Fruit fly (Drosophila melanogaster): ENCODE measurements around the gene Kots.
A peak's percentile ranks its signal among the peaks of the same experiment; 100 is the strongest.

Kots gene

DNA sequence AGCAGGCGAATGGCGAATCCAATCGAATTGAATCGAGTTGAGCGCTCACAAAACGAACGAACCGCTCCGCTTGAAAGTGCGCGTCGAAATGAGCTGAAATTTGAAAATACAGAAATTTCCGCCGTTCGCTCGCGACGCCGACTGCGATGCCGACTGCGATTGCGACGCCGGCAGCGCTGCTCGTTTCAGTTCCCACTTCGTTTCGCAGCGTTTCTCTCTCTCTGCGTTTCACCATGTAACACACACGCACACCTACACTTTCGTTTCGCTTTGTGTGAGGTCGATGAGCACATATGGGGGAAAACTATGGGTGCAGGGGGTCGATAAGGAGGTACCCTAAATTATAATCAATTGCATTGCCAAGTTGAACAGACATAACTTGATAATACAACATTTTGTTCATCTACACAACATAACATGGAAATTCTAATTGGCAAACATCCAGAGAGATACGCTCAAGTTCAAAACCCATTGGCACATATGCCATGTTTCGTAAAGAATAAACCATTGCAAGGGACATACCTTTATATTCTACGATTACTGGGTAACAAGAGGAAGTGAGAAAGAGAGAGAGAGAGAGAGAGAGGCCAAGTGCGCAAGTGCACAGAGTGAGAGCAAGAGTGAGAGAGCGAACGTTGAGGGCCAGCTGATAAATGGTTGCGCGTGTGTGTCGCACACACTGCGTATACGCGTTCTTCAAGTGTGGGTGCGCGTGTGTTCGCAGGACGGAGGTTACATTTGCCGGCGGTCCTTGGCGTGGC is 19.5 kb upstream of the Kots start (continued):
- TF ChIP-seq Opbp (GFP tag; IDR thresholded peaks at IDR 0.05; ENCODE audit: partially characterized antibody) = peak; percentile 51; the same call in 1 of the 3 replicates
- TF ChIP-seq CG8924 (tag; optimal IDR thresholded peaks at IDR 0.05) = peak; percentile 95
- peak; percentile 77 for TF ChIP-seq GATAe (GFP tag; conservative IDR thresholded peaks at IDR 0.05)
- peak; percentile 86 for TF ChIP-seq jing (GFP tag; optimal IDR thresholded peaks at IDR 0.05)
- peak; percentile 97 for TF ChIP-seq CG18599 (GFP tag; optimal IDR thresholded peaks at IDR 0.05)
- peak; percentile 87 for TF ChIP-seq da (GFP tag; optimal IDR thresholded peaks at IDR 0.05)
- no peak for TF ChIP-seq Dref (GFP tag; IDR thresholded peaks at IDR 0.05)
- TF ChIP-seq CG10654 (GFP tag; optimal IDR thresholded peaks at IDR 0.05) = peak; percentile 92
- peak; percentile 84 for TF ChIP-seq CG2202 (tag; optimal IDR thresholded peaks at IDR 0.05)
- peak; percentile 91 for TF ChIP-seq CG1233 (GFP tag; optimal IDR thresholded peaks at IDR 0.05)
- TF ChIP-seq stc (GFP tag; IDR thresholded peaks at IDR 0.05) = peak; percentile 80
- TF ChIP-seq H2.0 (GFP tag; IDR thresholded peaks at IDR 0.05) = peak; percentile 82
- peak; percentile 50 for TF ChIP-seq CG7745 (tag; optimal IDR thresholded peaks at IDR 0.05)
- no peak for TF ChIP-seq BEAF-32 (GFP tag; optimal IDR thresholded peaks at IDR 0.05)
- peak; percentile 62 for TF ChIP-seq Nf-YA (GFP tag; IDR thresholded peaks at IDR 0.05)
- peak; percentile 66 for TF ChIP-seq grn (GFP tag; optimal IDR thresholded peaks at IDR 0.05)
- TF ChIP-seq zen2 (GFP tag; IDR thresholded peaks at IDR 0.05; ENCODE audit: partially characterized antibody) = peak; percentile 56; the same call in 2 of the 3 replicates
- TF ChIP-seq CG4360 (GFP tag; IDR thresholded peaks at IDR 0.05) = 0 out of 2 replicates have a peak, but pooled peaks have one; percentile 27
- TF ChIP-seq tup (GFP tag; optimal IDR thresholded peaks at IDR 0.05) = peak; percentile 76
- no peak for TF ChIP-seq Lim3 (GFP tag; IDR thresholded peaks at IDR 0.05)
- TF ChIP-seq hth (optimal IDR thresholded peaks at IDR 0.05) = no peak
- TF ChIP-seq zen (tag; optimal IDR thresholded peaks at IDR 0.05) = peak; percentile 82
- TF ChIP-seq CG17359 (tag; optimal IDR thresholded peaks at IDR 0.05) = peak; percentile 92
- TF ChIP-seq Dp (GFP tag; optimal IDR thresholded peaks at IDR 0.05) = peak; percentile 11
- TF ChIP-seq CG5245 (GFP tag; optimal IDR thresholded peaks at IDR 0.05) = peak; percentile 85
- TF ChIP-seq CG18011 (GFP tag; optimal IDR thresholded peaks at IDR 0.05) = peak; percentile 81
- peak; percentile 83 for TF ChIP-seq CG7357 (GFP tag; IDR thresholded peaks at IDR 0.05)
- TF ChIP-seq Pdp1 (GFP tag; optimal IDR thresholded peaks at IDR 0.05) = peak; percentile 89 to 94
- no peak for TF ChIP-seq Sin3A (optimal IDR thresholded peaks at IDR 0.05)
- TF ChIP-seq dm (GFP tag; optimal IDR thresholded peaks at IDR 0.05) = peak; percentile 88
- TF ChIP-seq Dfd (GFP tag; optimal IDR thresholded peaks at IDR 0.05) = no peak
- TF ChIP-seq CG2875 (GFP tag; optimal IDR thresholded peaks at IDR 0.05) = peak; percentile 84
- TF ChIP-seq CG34224 (GFP tag; IDR thresholded peaks at IDR 0.05; ENCODE audit: partially characterized antibody) = peak; percentile 58; the same call in 1 of the 3 replicates
- TF ChIP-seq NK7.1 (GFP tag; optimal IDR thresholded peaks at IDR 0.05) = peak; percentile 81
- TF ChIP-seq CG2199 (GFP tag; IDR thresholded peaks at IDR 0.05) = peak; percentile 26
- TF ChIP-seq MESR4 (GFP tag; optimal IDR thresholded peaks at IDR 0.05) = peak; percentile 59
- TF ChIP-seq CG16813 (GFP tag; IDR thresholded peaks at IDR 0.05; ENCODE audit: partially characterized antibody) = peak; percentile 50; the same call in 2 of the 3 replicates
- peak; percentile 83 for TF ChIP-seq Usf (GFP tag; optimal IDR thresholded peaks at IDR 0.05)
- peak; percentile 90 for TF ChIP-seq p53 (GFP tag; optimal IDR thresholded peaks at IDR 0.05)
- TF ChIP-seq ATbp (GFP tag; optimal IDR thresholded peaks at IDR 0.05) = peak; percentile 90
- peak; percentile 15; the same call in 1 of the 2 replicates for TF ChIP-seq CG13287 (GFP tag; IDR thresholded peaks at IDR 0.05; ENCODE audit: partially characterized antibody)
- TF ChIP-seq Myb (GFP tag; optimal IDR thresholded peaks at IDR 0.05) = peak; percentile 88
- TF ChIP-seq CG13424 (tag; optimal IDR thresholded peaks at IDR 0.05) = peak; percentile 91
- peak; percentile 90 for TF ChIP-seq CG9876 (GFP tag; optimal IDR thresholded peaks at IDR 0.05)
- TF ChIP-seq zfh2 (GFP tag; optimal IDR thresholded peaks at IDR 0.05) = peak; percentile 93
- peak; percentile 87 for TF ChIP-seq CG7987 (GFP tag; optimal IDR thresholded peaks at IDR 0.05)
- peak; percentile 96 for TF ChIP-seq org-1 (GFP tag; optimal IDR thresholded peaks at IDR 0.05)
- peak; percentile 85 for TF ChIP-seq sob (GFP tag; IDR thresholded peaks at IDR 0.05)
